Fruit fly (Drosophila melanogaster) whole organism, embryonic: ENCODE data around the gene fz.

Source experiments
- ATbp ChIP-seq: fragments of 200-800 bp; sonication (Bioruptor generic); optimal IDR thresholded peaks from 2 replicates; lab custom pipeline; 2017; ENCODE audit warnings: missing biosample characterization, mild to moderate bottlenecking, missing genetic modification characterization, missing genetic modification reagents
- Abd-B ChIP-seq: fragments of 200-800 bp; sonication (Bioruptor generic); optimal IDR thresholded peaks from 2 replicates; lab custom pipeline; 2018; ENCODE audit warnings: missing biosample characterization, mild to moderate bottlenecking, missing genetic modification characterization, moderate library complexity
- Ada2b ChIP-seq: fragments of 200-800 bp; sonication (Bioruptor generic); IDR thresholded peaks from 2 replicates; pipeline ENCODE4 v1.3.6; 2022; ENCODE audit warnings: missing biosample characterization, missing genetic modification characterization
- BEAF-32 ChIP-seq: fragments of 200-800 bp; sonication (Bioruptor generic); optimal IDR thresholded peaks from 3 replicates; lab custom pipeline; 2017; ENCODE audit warnings: missing biosample characterization, missing genetic modification characterization, mild to moderate bottlenecking, moderate library complexity, missing genetic modification reagents
- CG12299 ChIP-seq: fragments of 200-800 bp; sonication (Bioruptor generic); optimal IDR thresholded peaks from 2 replicates; lab custom pipeline; 2018; ENCODE audit warnings: missing biosample characterization, mild to moderate bottlenecking, missing genetic modification characterization
- CG13287 ChIP-seq: fragments of 200-800 bp; sonication (Bioruptor generic); IDR thresholded peaks from 2 replicates; pipeline ENCODE4 v1.3.6; 2022; ENCODE audit warnings: missing biosample characterization, missing genetic modification characterization; ENCODE audit not compliant: partially characterized antibody
- CG13296 ChIP-seq: fragments of 200-800 bp; sonication (Bioruptor generic); optimal IDR thresholded peaks from 3 replicates; lab custom pipeline; 2018; ENCODE audit warnings: missing biosample characterization, mild to moderate bottlenecking, missing genetic modification characterization
- CG13624 ChIP-seq: fragments of 200-800 bp; sonication (Bioruptor generic); optimal IDR thresholded peaks from 2 replicates; lab custom pipeline; 2016; ENCODE audit warnings: missing biosample characterization, missing genetic modification characterization
- CG14965 ChIP-seq: fragments of 200-800 bp; sonication (Bioruptor generic); optimal IDR thresholded peaks from 2 replicates; lab custom pipeline; 2016; ENCODE audit warnings: missing biosample characterization, missing genetic modification characterization, borderline replicate concordance
- CG16815 ChIP-seq: fragments of 200-800 bp; sonication (Bioruptor generic); optimal IDR thresholded peaks from 3 replicates; lab custom pipeline; 2017; ENCODE audit warnings: missing biosample characterization, mild to moderate bottlenecking, missing genetic modification characterization
- CG30403 ChIP-seq: fragments of 200-800 bp; sonication (Bioruptor generic); optimal IDR thresholded peaks from 3 replicates; lab custom pipeline; 2016; ENCODE audit warnings: missing biosample characterization, missing genetic modification characterization
- CG31224 ChIP-seq: fragments of 200-800 bp; sonication (Bioruptor generic); IDR thresholded peaks from 2 replicates; pipeline ENCODE4 v1.3.6; 2022; ENCODE audit warnings: missing biosample characterization, missing genetic modification characterization
- CG4424 ChIP-seq: fragments of 200-800 bp; sonication (Bioruptor generic); optimal IDR thresholded peaks from 3 replicates; lab custom pipeline; 2016; ENCODE audit warnings: missing biosample characterization, missing genetic modification characterization
- CG4730 ChIP-seq: fragments of 200-800 bp; sonication (Bioruptor generic); IDR thresholded peaks from 2 replicates; pipeline ENCODE4 v1.3.6; 2022; ENCODE audit warnings: missing biosample characterization, missing genetic modification characterization
- CG7786 ChIP-seq: fragments of 200-800 bp; sonication (Bioruptor generic); optimal IDR thresholded peaks from 2 replicates; lab custom pipeline; 2016; ENCODE audit warnings: missing biosample characterization, missing genetic modification characterization
- CG9727 ChIP-seq: fragments of 200-800 bp; sonication (Bioruptor generic); optimal IDR thresholded peaks from 3 replicates; lab custom pipeline; 2017; ENCODE audit warnings: missing biosample characterization, mild to moderate bottlenecking, missing genetic modification characterization
- Camta ChIP-seq: fragments of 200-800 bp; sonication (Bioruptor generic); optimal IDR thresholded peaks from 2 replicates; lab custom pipeline; 2016; ENCODE audit warnings: missing biosample characterization, missing genetic modification characterization
- D ChIP-seq, 2 experiments: fragments of 200-800 bp in 1 of 2; fragments of >200 bp in 1 of 2; sonication (Bioruptor generic) in 1 of 2; optimal IDR thresholded peaks; 2 replicates in 1 of 2; 3 replicates in 1 of 2; lab custom pipeline; 2017; ENCODE audit warnings: mild to moderate bottlenecking in 1 of 2, missing biosample characterization in 1 of 2, missing genetic modification characterization in 1 of 2, missing genetic modification reagents in 1 of 2
- Deaf1 ChIP-seq: fragments of 200-800 bp; optimal IDR thresholded peaks from 3 replicates; lab custom pipeline; 2019; ENCODE audit warnings: missing biosample characterization, mild to moderate bottlenecking, missing genetic modification characterization, moderate library complexity
- Dfd ChIP-seq, 2 experiments: fragments of >200 bp; optimal IDR thresholded peaks; 2 replicates each; lab custom pipeline; 2017; ENCODE audit warnings: missing biosample characterization in 2 of 2, missing genetic modification characterization in 2 of 2
- Dip2 ChIP-seq: fragments of 200-800 bp; sonication (Bioruptor generic); IDR thresholded peaks from 2 replicates; pipeline ENCODE4 v1.3.6; 2022; ENCODE audit warnings: missing biosample characterization, missing genetic modification characterization
- E2f1 ChIP-seq: fragments of 200-800 bp; sonication (Bioruptor generic); IDR thresholded peaks from 2 replicates; pipeline ENCODE4 v1.3.6; 2022; ENCODE audit warnings: missing biosample characterization, missing genetic modification characterization
- HLH3B ChIP-seq: fragments of 200-800 bp; sonication (Bioruptor generic); IDR thresholded peaks from 2 replicates; pipeline ENCODE4 v1.3.6; 2022; ENCODE audit warnings: missing biosample characterization, missing genetic modification characterization
- Hr39 ChIP-seq: fragments of >200 bp; optimal IDR thresholded peaks from 2 replicates; lab custom pipeline; 2017
- Nf-YA ChIP-seq: fragments of 200-800 bp; sonication (Bioruptor generic); IDR thresholded peaks from 2 replicates; pipeline ENCODE4 v1.3.6; 2022; ENCODE audit warnings: missing biosample characterization, missing genetic modification characterization
- Side ChIP-seq: fragments of 200-800 bp; sonication (Bioruptor generic); optimal IDR thresholded peaks from 2 replicates; lab custom pipeline; 2016; ENCODE audit warnings: missing biosample characterization, missing genetic modification characterization
- Six4 ChIP-seq: fragments of 200-800 bp; sonication (Bioruptor generic); optimal IDR thresholded peaks from 2 replicates; lab custom pipeline; 2016; ENCODE audit warnings: missing biosample characterization, missing genetic modification characterization
- Stat92E ChIP-seq, 3 experiments: fragments of >200 bp in 2 of 3; fragments of 200-800 bp in 1 of 3; sonication (Bioruptor generic) in 1 of 3; optimal IDR thresholded peaks; 2 replicates each; lab custom pipeline; 2017 to 2019; ENCODE audit warnings: missing biosample characterization in 3 of 3, missing genetic modification characterization in 3 of 3, mild to moderate bottlenecking in 1 of 3, moderate library complexity in 1 of 3
- Usf ChIP-seq: fragments of 200-800 bp; sonication (Bioruptor generic); optimal IDR thresholded peaks from 2 replicates; lab custom pipeline; 2017; ENCODE audit warnings: missing genotype, missing biosample characterization, missing genetic modification characterization
- chinmo ChIP-seq: fragments of 200-800 bp; sonication (Bioruptor generic); IDR thresholded peaks from 4 replicates; pipeline ENCODE4 v1.3.6; 2022; ENCODE audit warnings: missing biosample characterization, missing genetic modification characterization; ENCODE audit not compliant: partially characterized antibody
- chn ChIP-seq: fragments of 200-800 bp; sonication (Bioruptor generic); optimal IDR thresholded peaks from 2 replicates; lab custom pipeline; 2016; ENCODE audit warnings: missing biosample characterization, missing genetic modification characterization
- fd3F ChIP-seq: fragments of 200-800 bp; sonication (Bioruptor generic); optimal IDR thresholded peaks from 2 replicates; lab custom pipeline; 2018; ENCODE audit warnings: missing biosample characterization, mild to moderate bottlenecking, missing genetic modification characterization, moderate library complexity
- fd64A ChIP-seq: fragments of 200-800 bp; sonication (Bioruptor generic); optimal IDR thresholded peaks from 3 replicates; lab custom pipeline; 2018; ENCODE audit warnings: missing biosample characterization, mild to moderate bottlenecking, missing genetic modification characterization
- gcm2 ChIP-seq: fragments of 200-800 bp; sonication (Bioruptor generic); optimal IDR thresholded peaks from 2 replicates; lab custom pipeline; 2016; ENCODE audit warnings: missing biosample characterization, missing genetic modification characterization
- gem ChIP-seq: fragments of 200-800 bp; sonication (Bioruptor generic); optimal IDR thresholded peaks from 2 replicates; lab custom pipeline; 2019; ENCODE audit warnings: missing biosample characterization, mild to moderate bottlenecking, missing genetic modification characterization, moderate library complexity
- gsb-n ChIP-seq: fragments of 200-800 bp; sonication (Bioruptor generic); optimal IDR thresholded peaks from 3 replicates; lab custom pipeline; 2018; ENCODE audit warnings: missing biosample characterization, mild to moderate bottlenecking, missing genetic modification characterization
- hbn ChIP-seq: fragments of 200-800 bp; sonication (Bioruptor generic); IDR thresholded peaks from 2 replicates; pipeline ENCODE4 v1.3.6; 2022; ENCODE audit warnings: missing biosample characterization, missing genetic modification characterization; ENCODE audit not compliant: partially characterized antibody
- klu ChIP-seq: fragments of 200-800 bp; sonication (Bioruptor generic); IDR thresholded peaks from 2 replicates; pipeline ENCODE4 v1.3.6; 2022; ENCODE audit warnings: missing biosample characterization, missing genetic modification characterization
- knrl ChIP-seq: fragments of 200-800 bp; sonication (Bioruptor generic); IDR thresholded peaks from 3 replicates; pipeline ENCODE4 v1.3.6; 2022; ENCODE audit warnings: missing biosample characterization, missing genetic modification characterization; ENCODE audit not compliant: partially characterized antibody
- lilli ChIP-seq: fragments of 200-800 bp; sonication (Bioruptor generic); optimal IDR thresholded peaks from 3 replicates; lab custom pipeline; 2016; ENCODE audit warnings: missing biosample characterization, missing genetic modification characterization
- nerfin-2 ChIP-seq: fragments of 200-800 bp; sonication (Bioruptor generic); IDR thresholded peaks from 2 replicates; pipeline ENCODE4 v1.3.6; 2022; ENCODE audit warnings: missing biosample characterization, missing genetic modification characterization; ENCODE audit not compliant: partially characterized antibody
- odd ChIP-seq: fragments of 200-800 bp; sonication (Bioruptor generic); optimal IDR thresholded peaks from 2 replicates; lab custom pipeline; 2017; ENCODE audit warnings: missing biosample characterization, mild to moderate bottlenecking, missing genetic modification characterization
- pan ChIP-seq, 4 experiments: fragments of >200 bp in 3 of 4; fragments of 200-800 bp in 1 of 4; sonication (Bioruptor generic) in 1 of 4; optimal IDR thresholded peaks in 3 of 4; IDR thresholded peaks in 1 of 4; 2 replicates each; pipeline versions ENCODE4 v1.3.6 to Lab custom; 2017 to 2022; ENCODE audit warnings: missing biosample characterization in 2 of 4, missing genetic modification characterization in 2 of 4, mixed read lengths in 1 of 4
- psq ChIP-seq: fragments of 200-800 bp; sonication (Bioruptor generic); optimal IDR thresholded peaks from 2 replicates; lab custom pipeline; 2017; ENCODE audit warnings: missing biosample characterization, missing genetic modification characterization
- shn ChIP-seq: fragments of 200-800 bp; sonication (Bioruptor generic); optimal IDR thresholded peaks from 3 replicates; lab custom pipeline; 2016; ENCODE audit warnings: missing biosample characterization, missing genetic modification characterization
- sim ChIP-seq: fragments of 200-800 bp; sonication (Bioruptor generic); IDR thresholded peaks from 2 replicates; pipeline ENCODE4 v1.3.6; 2022; ENCODE audit warnings: missing biosample characterization, missing genetic modification characterization
- sqz ChIP-seq: fragments of 200-800 bp; sonication (Bioruptor generic); optimal IDR thresholded peaks from 3 replicates; lab custom pipeline; 2018; ENCODE audit warnings: missing biosample characterization, mild to moderate bottlenecking, missing genetic modification characterization
- sr ChIP-seq: fragments of 200-800 bp; sonication (Bioruptor generic); IDR thresholded peaks from 3 replicates; pipeline ENCODE4 v1.3.6; 2022; ENCODE audit warnings: missing biosample characterization, missing genetic modification characterization
- tna ChIP-seq: fragments of 200-800 bp; sonication (Bioruptor generic); IDR thresholded peaks from 2 replicates; pipeline ENCODE4 v1.3.6; 2022; ENCODE audit warnings: missing biosample characterization, missing genetic modification characterization; ENCODE audit not compliant: partially characterized antibody
- zfh1 ChIP-seq: fragments of 200-800 bp; sonication (Bioruptor generic); IDR thresholded peaks from 3 replicates; pipeline ENCODE4 v1.3.6; 2022; ENCODE audit warnings: missing biosample characterization, missing genetic modification characterization

The fz gene

DNA sequence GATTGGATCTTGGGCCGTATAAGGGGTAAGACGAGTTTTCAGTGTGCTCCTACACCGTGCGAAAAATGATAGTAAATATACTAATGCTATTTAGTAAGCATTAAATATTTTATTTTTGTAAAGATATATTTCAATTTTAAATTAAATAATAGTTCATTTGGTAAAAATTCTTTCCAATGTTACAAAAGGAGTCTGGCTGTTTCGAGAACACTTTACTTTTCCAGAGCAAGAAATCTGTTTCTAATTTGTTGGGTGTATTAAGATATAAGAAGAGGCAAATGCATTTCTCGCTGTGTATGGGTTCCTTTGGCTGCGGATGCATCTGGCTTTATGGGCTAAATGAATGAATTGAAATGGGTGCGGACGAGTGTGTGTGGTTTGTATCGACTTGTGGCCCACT is 51.1 kb downstream of the fz start (continued):
- TF ChIP-seq D (optimal IDR thresholded peaks at IDR 0.05; lab: Kevin White, UChicago): no peak
- TF ChIP-seq D (GFP tag; optimal IDR thresholded peaks at IDR 0.05; lab: Kevin White, UChicago): peak; percentile 65
- no peak for TF ChIP-seq sr
- no peak for TF ChIP-seq Dip2 (GFP tag; lab: Robert Waterston, UW)
- no peak for TF ChIP-seq CG7786 (GFP tag; lab: Kevin White, UChicago)
- TF ChIP-seq CG31224 (GFP tag; lab: Robert Waterston, UW): no peak
- peak; percentile 70 for TF ChIP-seq gsb-n (tag; lab: Kevin White, UChicago)
- TF ChIP-seq zfh1 (GFP tag; lab: Robert Waterston, UW): no peak
- TF ChIP-seq gem (tag; lab: Kevin White, UChicago): peak; percentile 83
- TF ChIP-seq CG12299: peak; percentile 5
- no peak for TF ChIP-seq psq (GFP tag; lab: Kevin White, UChicago)
- no peak for TF ChIP-seq Stat92E (GFP tag; optimal IDR thresholded peaks at IDR 0.05; lab: Kevin White, UChicago)
- peak; percentile 33 for TF ChIP-seq HLH3B (GFP tag; lab: Robert Waterston, UW)
- no peak for TF ChIP-seq Ada2b (GFP tag; lab: Robert Waterston, UW)
- TF ChIP-seq tna (GFP tag; lab: Robert Waterston, UW): no peak
- TF ChIP-seq CG13624 (GFP tag; lab: Kevin White, UChicago): no peak
- peak; percentile 62 for TF ChIP-seq CG30403 (GFP tag; lab: Kevin White, UChicago)
- no peak for TF ChIP-seq CG14965 (GFP tag; lab: Kevin White, UChicago)
- peak; percentile 46 for TF ChIP-seq CG4730 (GFP tag; lab: Robert Waterston, UW)
- TF ChIP-seq chn (GFP tag; lab: Kevin White, UChicago): no peak
- peak; percentile 39 for TF ChIP-seq sqz
- TF ChIP-seq odd: peak; percentile 11
- peak; percentile 66 for TF ChIP-seq CG9727 (GFP tag; lab: Kevin White, UChicago)
- TF ChIP-seq Dfd (GFP tag; optimal IDR thresholded peaks at IDR 0.05; lab: Kevin White, UChicago): no peak
- TF ChIP-seq sim (GFP tag; lab: Robert Waterston, UW): no peak
- TF ChIP-seq CG13296 (GFP tag; lab: Kevin White, UChicago): peak; percentile 19
- no peak for TF ChIP-seq nerfin-2 (GFP tag; lab: Robert Waterston, UW)
- TF ChIP-seq ATbp: peak; percentile 58
- TF ChIP-seq chinmo: no peak
- peak; percentile 30 for TF ChIP-seq Six4 (GFP tag; lab: Kevin White, UChicago)
- TF ChIP-seq BEAF-32: no peak
- no peak for TF ChIP-seq Deaf1
- no peak for TF ChIP-seq Camta (GFP tag; lab: Kevin White, UChicago)
- no peak for TF ChIP-seq Nf-YA (GFP tag; lab: Robert Waterston, UW)
- no peak for TF ChIP-seq fd64A
- TF ChIP-seq CG13287 (GFP tag; lab: Robert Waterston, UW): no peak
- TF ChIP-seq klu (GFP tag; lab: Robert Waterston, UW): no peak
- TF ChIP-seq CG16815 (GFP tag; lab: Kevin White, UChicago): peak; percentile 9
- TF ChIP-seq E2f1 (GFP tag; lab: Robert Waterston, UW): 0 out of 2 replicates have a peak, but pooled peaks have one; percentile 30
- no peak for TF ChIP-seq shn (GFP tag; lab: Kevin White, UChicago)
- no peak for TF ChIP-seq gcm2 (GFP tag; lab: Kevin White, UChicago)
- no peak for TF ChIP-seq knrl (GFP tag; lab: Robert Waterston, UW)
- TF ChIP-seq pan (optimal IDR thresholded peaks at IDR 0.05; lab: Kevin White, UChicago): no peak
- no peak for TF ChIP-seq pan (GFP tag; optimal IDR thresholded peaks at IDR 0.05 in 1 of 2, IDR thresholded peaks at IDR 0.05 in 1 of 2)
- no peak for TF ChIP-seq Side (GFP tag; lab: Kevin White, UChicago)
- no peak for TF ChIP-seq Hr39 (lab: Kevin White, UChicago)
- no peak for TF ChIP-seq lilli
- TF ChIP-seq CG4424 (GFP tag; lab: Kevin White, UChicago): peak; percentile 70
- peak; percentile 57 for TF ChIP-seq Abd-B (GFP tag; lab: Kevin White, UChicago)
- TF ChIP-seq Usf (GFP tag; lab: Kevin White, UChicago): no peak
- no peak for TF ChIP-seq fd3F (GFP tag; lab: Kevin White, UChicago)
- TF ChIP-seq hbn: no peak
